Worm (Caenorhabditis elegans) whole organism, L4/young adult: Measurements from ENCODE around the gene Y45G5AL.1.

Experiments used
- W03F9.2 ChIP-seq: fragments of 150-350 bp; optimal IDR thresholded peaks from 2 replicates; lab custom pipeline; 2014; ENCODE audit warnings: missing biosample characterization, missing genetic modification characterization
- dao-5 ChIP-seq: sonication (generic microtip); optimal IDR thresholded peaks from 2 replicates; lab custom pipeline; 2016; ENCODE audit warnings: missing genotype, missing genetic modification characterization, moderate library complexity, missing compliant biosample characterization
- him-1 ChIP-seq: sonication (generic microtip); optimal IDR thresholded peaks from 2 replicates; lab custom pipeline; 2016; ENCODE audit warnings: missing genotype, missing genetic modification reagents, missing genetic modification characterization, missing compliant biosample characterization

- TF ChIP-seq him-1 (tag; lab: Kevin White, UChicago) (no peak), dao-5 (tag; lab: Kevin White, UChicago) (no peak), W03F9.2 (no peak)
Observed at ce11 chrV:4190232-4190631, 45.9 kb downstream of the Y45G5AL.1 start.
